Worm (Caenorhabditis elegans) whole organism, mixed stage, embryonic: Measurements from ENCODE around the gene agt-2.

Experiments used
- elt-3 ChIP-seq: fragments of 150-350 bp; optimal IDR thresholded peaks from 2 replicates; lab custom pipeline; 2014; ENCODE audit warnings: missing biosample characterization, missing genetic modification characterization
- lin-13 ChIP-seq: fragments of 150-350 bp; optimal IDR thresholded peaks from 2 replicates; lab custom pipeline; 2014; ENCODE audit warnings: missing biosample characterization, missing genetic modification characterization
- mep-1 ChIP-seq: fragments of 150-350 bp; optimal IDR thresholded peaks from 2 replicates; lab custom pipeline; 2017; ENCODE audit warnings: missing biosample characterization, missing genetic modification reagents, missing genetic modification characterization, inconsistent platforms
- mls-2 ChIP-seq: sonication (generic microtip); optimal IDR thresholded peaks from 2 replicates; lab custom pipeline; 2016; ENCODE audit warnings: mild to moderate bottlenecking, missing genetic modification characterization, moderate library complexity, missing compliant biosample characterization
- nhr-12 ChIP-seq: fragments of 150-350 bp; optimal IDR thresholded peaks from 2 replicates; lab custom pipeline; 2014; ENCODE audit warnings: missing biosample characterization, missing genetic modification characterization
- nhr-28 ChIP-seq: fragments of 150-350 bp; optimal IDR thresholded peaks from 2 replicates; lab custom pipeline; 2014; ENCODE audit warnings: missing biosample characterization, missing genetic modification characterization
- snpc-4 ChIP-seq: fragments of 150-350 bp; optimal IDR thresholded peaks from 2 replicates; lab custom pipeline; 2014; ENCODE audit warnings: missing biosample characterization, missing genetic modification characterization
- unc-62 ChIP-seq: fragments of 150-350 bp; optimal IDR thresholded peaks from 2 replicates; lab custom pipeline; 2014; ENCODE audit warnings: missing biosample characterization, missing genetic modification reagents, missing genetic modification characterization

DNA sequence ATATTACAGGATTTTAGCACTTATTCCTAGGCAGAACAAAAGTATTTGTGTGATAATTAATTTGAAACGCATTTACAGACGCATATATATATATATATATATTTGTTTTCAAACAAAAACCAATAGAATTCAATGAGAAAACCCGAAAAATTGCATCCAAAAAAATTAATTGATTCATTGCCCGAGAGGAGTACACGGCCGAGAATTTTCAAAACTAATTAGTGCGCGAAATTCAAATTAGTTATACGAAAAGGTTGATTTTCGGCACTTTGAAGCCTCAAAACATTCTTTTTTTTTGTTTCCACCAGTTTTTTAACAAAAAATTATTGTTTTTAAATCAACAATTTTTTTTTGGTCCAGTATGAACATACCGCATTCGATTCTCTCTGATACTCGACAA is 17.8 kb upstream of the agt-2 start:
- no peak for TF ChIP-seq nhr-28 (tag; lab: Kevin White, UChicago)
- no peak for TF ChIP-seq elt-3
- no peak for TF ChIP-seq mls-2 (tag; lab: Kevin White, UChicago)
- no peak for TF ChIP-seq lin-13
- TF ChIP-seq nhr-12 (tag; lab: Kevin White, UChicago): no peak
- no peak for TF ChIP-seq snpc-4
- no peak for TF ChIP-seq unc-62 (GFP tag; lab: Kevin White, UChicago)
- no peak for TF ChIP-seq mep-1
